Fruit fly (Drosophila melanogaster): ENCODE data around the gene Pep.

Pep gene

DNA sequence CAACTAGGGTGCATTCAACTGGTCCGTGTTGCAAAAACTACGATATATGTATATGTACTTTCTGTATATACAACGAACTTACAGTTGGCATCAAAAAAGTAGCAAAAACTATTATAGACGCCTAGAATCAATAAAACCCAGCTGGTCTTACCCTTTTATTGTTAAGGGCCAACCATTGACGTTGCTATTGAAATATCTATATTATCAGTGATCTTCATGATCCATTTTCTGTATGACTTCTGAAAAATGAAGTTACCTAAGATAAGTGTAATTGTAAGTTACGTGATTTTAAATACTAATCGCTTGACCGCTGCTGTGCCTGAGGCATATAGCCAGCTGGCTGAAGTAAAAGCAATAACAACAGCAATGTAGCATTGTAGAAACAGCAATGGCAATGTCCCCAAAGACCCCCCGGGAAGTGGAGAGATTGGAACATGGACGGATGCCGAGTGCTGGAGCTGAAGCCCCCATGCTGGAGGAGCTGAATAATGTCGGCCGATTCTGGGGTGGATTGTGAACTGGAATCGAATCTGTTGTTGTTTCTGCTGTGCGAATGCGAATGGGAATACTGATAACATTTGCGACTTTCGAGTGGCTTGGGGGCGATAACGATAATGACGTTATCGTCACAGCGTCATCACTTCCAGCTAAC lies 13.0 kb upstream of the Pep start:
- no peak for TF ChIP-seq Sin3A (optimal IDR thresholded peaks at IDR 0.05)
- no peak for TF ChIP-seq ttk (optimal IDR thresholded peaks at IDR 0.05)
- no peak for TF ChIP-seq insv (optimal IDR thresholded peaks at IDR 0.05)
- no peak for TF ChIP-seq psq (optimal IDR thresholded peaks at IDR 0.05)
- TF ChIP-seq Myc (optimal IDR thresholded peaks at IDR 0.05), result no peak
- no peak for TF ChIP-seq h (optimal IDR thresholded peaks at IDR 0.05)

dm6 chr3L:17656716-17657395 lies 12.0 kb upstream of the Pep start:
- TF ChIP-seq insv (optimal IDR thresholded peaks at IDR 0.05) (no peak), h (optimal IDR thresholded peaks at IDR 0.05) (no peak), Myc (optimal IDR thresholded peaks at IDR 0.05) (no peak), Sin3A (optimal IDR thresholded peaks at IDR 0.05) (no peak), psq (optimal IDR thresholded peaks at IDR 0.05) (no peak)

dm6 chr3L:17655837-17656308 lies 11.0 kb upstream of the Pep start:
- TF ChIP-seq insv (optimal IDR thresholded peaks at IDR 0.05) (no peak), h (optimal IDR thresholded peaks at IDR 0.05) (no peak), Myc (optimal IDR thresholded peaks at IDR 0.05) (no peak), Sin3A (optimal IDR thresholded peaks at IDR 0.05) (no peak), psq (optimal IDR thresholded peaks at IDR 0.05) (no peak), ttk (optimal IDR thresholded peaks at IDR 0.05) (no peak)

DNA sequence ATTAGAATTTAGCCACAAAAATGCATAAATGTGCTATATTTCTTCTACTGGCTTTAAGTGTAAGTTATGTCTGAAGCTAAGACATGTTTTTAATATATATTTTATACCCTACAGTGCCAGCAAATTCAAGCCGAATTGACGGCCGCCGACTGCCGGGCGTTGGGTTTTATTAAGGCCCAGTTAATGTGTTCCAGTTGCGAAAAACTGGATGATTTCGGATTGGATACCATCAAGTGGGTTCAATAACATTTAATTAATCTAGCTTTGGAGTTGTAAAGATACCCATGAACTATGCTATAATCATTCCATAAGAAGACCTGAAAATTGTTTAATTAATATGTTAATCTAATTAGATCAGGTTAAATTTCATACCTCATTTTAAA lies 9.8 kb upstream of the Pep start:
- TF ChIP-seq ttk (optimal IDR thresholded peaks at IDR 0.05) (no peak), h (optimal IDR thresholded peaks at IDR 0.05) (no peak), psq (optimal IDR thresholded peaks at IDR 0.05) (no peak), insv (optimal IDR thresholded peaks at IDR 0.05) (no peak), Myc (optimal IDR thresholded peaks at IDR 0.05) (no peak), Sin3A (optimal IDR thresholded peaks at IDR 0.05) (no peak)

dm6 chr3L:17653701-17654667 lies 9.1 kb upstream of the Pep start, which contains the start of the genes Krn, Ndfip and CG7484:
Gene Krn (minus strand): TSS chr3L:17654280.
Gene Ndfip (minus strand): TSS chr3L:17654280.
Gene CG7484 (plus strand): TSS chr3L:17654617.
- TF ChIP-seq Myc (optimal IDR thresholded peaks at IDR 0.05) (no peak), ttk (optimal IDR thresholded peaks at IDR 0.05) (no peak), insv (optimal IDR thresholded peaks at IDR 0.05) (no peak), h (optimal IDR thresholded peaks at IDR 0.05) (no peak), Sin3A (optimal IDR thresholded peaks at IDR 0.05) (no peak), psq (optimal IDR thresholded peaks at IDR 0.05) (no peak)

DNA sequence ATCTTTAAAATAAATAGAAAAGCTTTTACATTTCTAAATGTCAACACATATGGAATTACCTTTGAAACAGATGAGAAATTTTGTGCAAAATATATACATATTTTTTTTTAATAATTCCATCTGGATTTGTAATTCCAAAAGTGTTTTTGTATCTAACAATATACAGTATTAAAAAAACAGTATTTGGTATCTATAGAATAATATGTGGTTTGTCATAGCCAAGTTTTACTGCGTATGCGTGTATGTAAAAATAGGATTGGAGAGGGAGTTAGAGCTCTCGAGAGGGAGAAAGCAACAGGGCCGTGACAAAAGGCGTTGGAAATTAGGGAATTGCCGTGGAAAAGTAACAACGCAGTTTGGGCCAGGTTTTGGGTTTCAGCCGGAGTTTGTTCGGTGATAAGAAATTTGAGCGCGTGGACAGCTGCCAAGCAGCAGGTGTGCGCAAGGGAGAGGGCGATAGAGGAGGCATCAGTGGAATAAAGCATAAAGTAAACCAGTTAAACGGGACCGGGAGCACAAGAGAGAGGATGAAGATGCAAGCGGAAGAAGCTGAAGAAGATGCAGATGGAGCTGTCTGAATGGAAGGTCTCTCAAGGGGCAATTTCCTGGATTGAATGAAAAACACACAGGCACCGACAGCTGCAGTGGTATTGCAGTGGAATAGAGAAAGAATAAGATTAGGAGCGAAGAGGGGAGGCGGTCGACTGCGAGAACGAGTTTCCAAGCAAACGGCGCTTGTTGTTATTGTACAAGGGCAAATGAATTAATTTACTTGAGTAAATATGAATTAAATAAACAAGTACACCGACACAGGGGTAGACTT lies 8.3 kb upstream of the Pep start:
- TF ChIP-seq insv (optimal IDR thresholded peaks at IDR 0.05) (no peak), Myc (optimal IDR thresholded peaks at IDR 0.05) (no peak), Sin3A (optimal IDR thresholded peaks at IDR 0.05) (no peak), psq (optimal IDR thresholded peaks at IDR 0.05) (no peak), ttk (optimal IDR thresholded peaks at IDR 0.05) (no peak), h (optimal IDR thresholded peaks at IDR 0.05) (no peak)

dm6 chr3L:17651717-17652651 lies 7.1 kb upstream of the Pep start:
- TF ChIP-seq h (optimal IDR thresholded peaks at IDR 0.05) (no peak), Myc (optimal IDR thresholded peaks at IDR 0.05) (no peak), Sin3A (optimal IDR thresholded peaks at IDR 0.05) (no peak), ttk (optimal IDR thresholded peaks at IDR 0.05) (no peak)

- TF ChIP-seq psq (optimal IDR thresholded peaks at IDR 0.05), result no peak
- TF ChIP-seq h (optimal IDR thresholded peaks at IDR 0.05), result no peak
- no peak for TF ChIP-seq insv (optimal IDR thresholded peaks at IDR 0.05)
- no peak for TF ChIP-seq Sin3A (optimal IDR thresholded peaks at IDR 0.05)
- no peak for TF ChIP-seq ttk (optimal IDR thresholded peaks at IDR 0.05)
- no peak for TF ChIP-seq Myc (optimal IDR thresholded peaks at IDR 0.05)
Observed at dm6 chr3L:17647543-17647942, 2.7 kb upstream of the Pep start.

dm6 chr3L:17646637-17647036 lies 1.8 kb upstream of the Pep start, which contains the start of gene CG43085:
Gene CG43085 (minus strand): TSS chr3L:17646737.
- no peak for TF ChIP-seq h (optimal IDR thresholded peaks at IDR 0.05)
- TF ChIP-seq ttk (optimal IDR thresholded peaks at IDR 0.05), result no peak
- no peak for TF ChIP-seq psq (optimal IDR thresholded peaks at IDR 0.05)
- no peak for TF ChIP-seq Sin3A (optimal IDR thresholded peaks at IDR 0.05)
- TF ChIP-seq insv (optimal IDR thresholded peaks at IDR 0.05), result no peak
- no peak for TF ChIP-seq Myc (optimal IDR thresholded peaks at IDR 0.05)

All from Kc167 (cell line).